Worm (Caenorhabditis elegans): ENCODE results near the gene ZK809.9.

DNA sequence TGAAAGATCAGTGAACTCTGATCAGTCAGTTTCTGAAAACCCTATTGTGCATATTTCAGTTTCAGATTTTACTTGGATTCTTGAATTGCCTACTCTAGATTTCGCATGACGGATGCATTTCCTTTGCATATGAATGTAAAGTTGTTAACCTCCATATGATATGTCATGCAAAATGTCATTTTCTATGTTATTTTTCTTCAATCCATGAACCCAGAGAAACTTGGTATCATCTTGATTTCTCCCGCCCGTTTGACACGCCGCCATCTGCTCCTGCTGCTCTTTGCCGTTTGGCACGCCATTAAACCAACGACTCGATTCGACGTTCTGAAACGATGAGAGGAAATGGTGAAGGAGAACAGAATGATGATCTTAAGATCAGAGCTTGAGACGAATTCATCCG lies 14.8 kb upstream of the ZK809.9 start:
- TF ChIP-seq flt-1 (GFP tag; IDR thresholded peaks at IDR 0.05) = no peak
- TF ChIP-seq aly-1 (tag; optimal IDR thresholded peaks at IDR 0.05) = no peak
- TF ChIP-seq ama-1 (optimal IDR thresholded peaks at IDR 0.05) = no peak
- no peak for TF ChIP-seq F13C5.2 (tag; optimal IDR thresholded peaks at IDR 0.05)
- no peak for TF ChIP-seq tbx-11 (GFP tag; IDR thresholded peaks at IDR 0.05)
- no peak for TF ChIP-seq ets-7 (tag; optimal IDR thresholded peaks at IDR 0.05)
- no peak for TF ChIP-seq tbx-37 (GFP tag; conservative IDR thresholded peaks at IDR 0.05)
- no peak for TF ChIP-seq hmbx-1 (tag; optimal IDR thresholded peaks at IDR 0.05)
- no peak for TF ChIP-seq tra-4 (tag; optimal IDR thresholded peaks at IDR 0.05)
- TF ChIP-seq B0310.2 (tag; optimal IDR thresholded peaks at IDR 0.05) = no peak
- TF ChIP-seq ceh-36 (tag; optimal IDR thresholded peaks at IDR 0.05) = no peak
- TF ChIP-seq pes-1 (GFP tag; IDR thresholded peaks at IDR 0.05) = no peak
- no peak for TF ChIP-seq hnd-1 (tag; optimal IDR thresholded peaks at IDR 0.05)
- TF ChIP-seq scrt-1 (GFP tag; IDR thresholded peaks at IDR 0.05) = no peak
